Worm (Caenorhabditis elegans) whole organism, mixed stage, embryonic: ENCODE results near the gene pxn-2.

Experiments
- blmp-1 ChIP-seq: fragments of 150-350 bp; optimal IDR thresholded peaks from 2 replicates; lab custom pipeline; 2014; ENCODE audit warnings: missing biosample characterization, missing genetic modification characterization
- ceh-43 ChIP-seq: fragments of 200-800 bp; sonication (Bioruptor generic); optimal IDR thresholded peaks from 2 replicates; lab custom pipeline; 2018; ENCODE audit warnings: mild to moderate bottlenecking, missing genetic modification characterization, moderate library complexity, missing compliant biosample characterization
- ces-1 ChIP-seq: fragments of 150-350 bp; optimal IDR thresholded peaks from 2 replicates; lab custom pipeline; 2014; ENCODE audit warnings: missing biosample characterization, missing genetic modification reagents, missing genetic modification characterization
- lin-13 ChIP-seq: fragments of 150-350 bp; optimal IDR thresholded peaks from 2 replicates; lab custom pipeline; 2014; ENCODE audit warnings: missing biosample characterization, missing genetic modification characterization
- nhr-12 ChIP-seq: fragments of 150-350 bp; optimal IDR thresholded peaks from 2 replicates; lab custom pipeline; 2014; ENCODE audit warnings: missing biosample characterization, missing genetic modification characterization
- nhr-2 ChIP-seq: fragments of 150-350 bp; optimal IDR thresholded peaks from 2 replicates; lab custom pipeline; 2014; ENCODE audit warnings: missing biosample characterization, missing genetic modification characterization
- nhr-76 ChIP-seq: sonication (generic microtip); optimal IDR thresholded peaks from 2 replicates; lab custom pipeline; 2017; ENCODE audit warnings: missing biosample characterization, missing genetic modification characterization
- sem-2 ChIP-seq: fragments of 200-800 bp; sonication (Bioruptor generic); optimal IDR thresholded peaks from 2 replicates; lab custom pipeline; 2018; ENCODE audit warnings: mild to moderate bottlenecking, missing genetic modification characterization, missing compliant biosample characterization
- snpc-4 ChIP-seq: fragments of 150-350 bp; optimal IDR thresholded peaks from 2 replicates; lab custom pipeline; 2014; ENCODE audit warnings: missing biosample characterization, missing genetic modification characterization
- sptf-1 ChIP-seq: sonication (generic microtip); optimal IDR thresholded peaks from 2 replicates; lab custom pipeline; 2017; ENCODE audit warnings: mild to moderate bottlenecking, missing genetic modification characterization, moderate library complexity, missing compliant biosample characterization
- unc-39 ChIP-seq: fragments of 150-350 bp; optimal IDR thresholded peaks from 2 replicates; lab custom pipeline; 2014; ENCODE audit warnings: missing biosample characterization, missing genetic modification characterization
- unc-62 ChIP-seq: fragments of 150-350 bp; optimal IDR thresholded peaks from 2 replicates; lab custom pipeline; 2014; ENCODE audit warnings: missing biosample characterization, missing genetic modification reagents, missing genetic modification characterization
- ztf-11 ChIP-seq: fragments of 150-350 bp; optimal IDR thresholded peaks from 2 replicates; lab custom pipeline; 2014; ENCODE audit warnings: missing biosample characterization, missing genetic modification characterization

ce11 chrX:10963453-10964046 is 15.5 kb downstream of the pxn-2 start, which contains the start of gene nas-10:
- TF ChIP-seq snpc-4 (tag; lab: Kevin White, UChicago): no peak
- TF ChIP-seq ceh-43 (GFP tag; lab: Kevin White, UChicago): peak; percentile 68
- peak; percentile 95 for TF ChIP-seq sptf-1 (tag; lab: Kevin White, UChicago)
- TF ChIP-seq ztf-11: peak; percentile 38
- TF ChIP-seq nhr-2 (tag; lab: Kevin White, UChicago): no peak
- TF ChIP-seq nhr-76 (tag; lab: Kevin White, UChicago): no peak
- TF ChIP-seq sem-2 (GFP tag; lab: Kevin White, UChicago): peak; percentile 80
- no peak for TF ChIP-seq unc-62 (GFP tag; lab: Kevin White, UChicago)
- no peak for TF ChIP-seq lin-13
- TF ChIP-seq unc-39: peak; percentile 10
- peak; percentile 50 for TF ChIP-seq ces-1
- no peak for TF ChIP-seq nhr-12
- TF ChIP-seq blmp-1 (tag; lab: Kevin White, UChicago): no peak
